Worm (Caenorhabditis elegans) whole organism, L4 larva: ENCODE results near the gene R07B7.6.

Experiments used
- F37D6.2 ChIP-seq: sonication (generic microtip); optimal IDR thresholded peaks from 2 replicates; lab custom pipeline; 2016; ENCODE audit warnings: mild to moderate bottlenecking, missing genetic modification characterization, missing compliant biosample characterization
- F44E2.7 ChIP-seq: fragments of 200-800 bp; sonication (Bioruptor generic); IDR thresholded peaks from 2 replicates; pipeline ENCODE4 v2.1.2; 2022; ENCODE audit warnings: missing genetic modification characterization, missing compliant biosample characterization
- R02D3.7 ChIP-seq: fragments of 150-350 bp; sonication (generic microtip); optimal IDR thresholded peaks from 3 replicates; lab custom pipeline; 2014; ENCODE audit warnings: missing biosample characterization, missing genetic modification characterization
- T26A8.4 ChIP-seq: fragments of 200-800 bp; sonication (Bioruptor generic); IDR thresholded peaks from 2 replicates; pipeline ENCODE4 v1.3.6; 2022; ENCODE audit warnings: missing genetic modification characterization, missing compliant biosample characterization
- ZK337.2 ChIP-seq: fragments of 200-800 bp; sonication (Bioruptor generic); IDR thresholded peaks from 2 replicates; pipeline ENCODE4 v1.3.6; 2022; ENCODE audit warnings: missing genetic modification reagents, missing genetic modification characterization, missing compliant biosample characterization
- ZK546.5 ChIP-seq, 2 experiments: sonication (generic microtip); optimal IDR thresholded peaks; 2 replicates each; lab custom pipeline; 2017; ENCODE audit warnings: missing biosample characterization in 2 of 2, missing genetic modification characterization in 2 of 2
- attf-4 ChIP-seq: sonication (generic microtip); optimal IDR thresholded peaks from 3 replicates; lab custom pipeline; 2017; ENCODE audit warnings: missing biosample characterization, missing genetic modification characterization
- ceh-28 ChIP-seq: fragments of 150-350 bp; optimal IDR thresholded peaks from 2 replicates; lab custom pipeline; 2014; ENCODE audit warnings: missing biosample characterization, missing genetic modification reagents, missing genetic modification characterization
- ceh-32 ChIP-seq: sonication (generic microtip); optimal IDR thresholded peaks from 2 replicates; lab custom pipeline; 2016; ENCODE audit warnings: mild to moderate bottlenecking, missing genetic modification characterization, missing compliant biosample characterization; ENCODE audit not compliant: poor library complexity
- ceh-82 ChIP-seq: sonication (generic microtip); optimal IDR thresholded peaks from 2 replicates; lab custom pipeline; 2017; ENCODE audit warnings: missing biosample characterization, missing genetic modification characterization
- daf-16 ChIP-seq, 3 experiments: sonication (generic microtip); optimal IDR thresholded peaks; 2 replicates each; lab custom pipeline; 2016 to 2017; ENCODE audit warnings: missing genetic modification characterization in 3 of 3, missing genetic modification reagents in 3 of 3, mild to moderate bottlenecking in 2 of 3, missing compliant biosample characterization in 2 of 3, missing biosample characterization in 1 of 3, moderate library complexity in 1 of 3
- dmd-6 ChIP-seq: fragments of 200-800 bp; sonication (Bioruptor generic); IDR thresholded peaks from 2 replicates; pipeline ENCODE4 v1.3.6; 2022; ENCODE audit warnings: missing genetic modification reagents, missing genetic modification characterization, missing compliant biosample characterization
- dmd-9 ChIP-seq: fragments of 200-800 bp; sonication (Bioruptor generic); IDR thresholded peaks from 2 replicates; pipeline ENCODE4 v1.3.6; 2022; ENCODE audit warnings: missing genetic modification reagents, missing genetic modification characterization, missing compliant biosample characterization
- duxl-1 ChIP-seq: sonication (generic microtip); optimal IDR thresholded peaks from 2 replicates; lab custom pipeline; 2016; ENCODE audit warnings: mild to moderate bottlenecking, missing genetic modification characterization, moderate library complexity, missing compliant biosample characterization; ENCODE audit not compliant: poor library complexity
- dve-1 ChIP-seq: sonication (generic microtip); optimal IDR thresholded peaks from 2 replicates; lab custom pipeline; 2017; ENCODE audit warnings: antibody characterized with exemption, mild to moderate bottlenecking, missing genetic modification characterization, missing compliant biosample characterization; ENCODE audit not compliant: insufficient read depth
- egl-27 ChIP-seq: sonication (generic microtip); optimal IDR thresholded peaks from 3 replicates; lab custom pipeline; 2017; ENCODE audit warnings: missing biosample characterization, missing genetic modification reagents, missing genetic modification characterization
- fkh-10 ChIP-seq: fragments of 150-350 bp; optimal IDR thresholded peaks from 2 replicates; lab custom pipeline; 2014; ENCODE audit warnings: missing biosample characterization, missing genetic modification reagents, missing genetic modification characterization
- hif-1 ChIP-seq, 2 experiments: sonication (generic microtip); optimal IDR thresholded peaks; 2 replicates each; lab custom pipeline; 2016 to 2017; ENCODE audit warnings: missing compliant biosample characterization in 2 of 2, missing genetic modification characterization in 2 of 2, missing genetic modification reagents in 2 of 2, missing genotype in 2 of 2, mild to moderate bottlenecking in 1 of 2
- hlh-11 ChIP-seq: fragments of 200-800 bp; sonication (Bioruptor generic); optimal IDR thresholded peaks from 2 replicates; lab custom pipeline; 2018; ENCODE audit warnings: mild to moderate bottlenecking, missing genetic modification characterization, missing compliant biosample characterization
- lin-1 ChIP-seq: fragments of 200-800 bp; sonication (Bioruptor generic); IDR thresholded peaks from 2 replicates; pipeline ENCODE4 v1.3.6; 2022; ENCODE audit warnings: missing genetic modification reagents, missing genetic modification characterization, missing compliant biosample characterization
- lin-29 ChIP-seq: fragments of 200-800 bp; sonication (Bioruptor generic); IDR thresholded peaks from 2 replicates; pipeline ENCODE4 v1.3.6; 2022; ENCODE audit warnings: missing genetic modification reagents, missing genetic modification characterization, missing compliant biosample characterization
- lin-38 ChIP-seq: fragments of 200-800 bp; sonication (Bioruptor generic); IDR thresholded peaks from 2 replicates; pipeline ENCODE4 v1.3.6; 2022; ENCODE audit warnings: missing genetic modification reagents, missing genetic modification characterization, missing compliant biosample characterization
- mep-1 ChIP-seq: fragments of 150-350 bp; sonication (generic microtip); optimal IDR thresholded peaks from 3 replicates; lab custom pipeline; 2014; ENCODE audit warnings: missing biosample characterization, missing genetic modification characterization
- mes-2 ChIP-seq: sonication (generic microtip); optimal IDR thresholded peaks from 2 replicates; lab custom pipeline; 2016; ENCODE audit warnings: missing genotype, mild to moderate bottlenecking, missing genetic modification characterization, missing compliant biosample characterization; ENCODE audit not compliant: poor library complexity, severe bottlenecking
- mxl-2 ChIP-seq: fragments of 200-800 bp; sonication (Bioruptor generic); conservative IDR thresholded peaks from 2 replicates; pipeline ENCODE4 v1.3.6; 2022; ENCODE audit warnings: missing genetic modification reagents, missing genetic modification characterization, missing compliant biosample characterization
- nhr-10 ChIP-seq: fragments of 150-350 bp; optimal IDR thresholded peaks from 2 replicates; lab custom pipeline; 2014; ENCODE audit warnings: missing biosample characterization, missing genetic modification characterization
- nhr-111 ChIP-seq: fragments of 200-800 bp; sonication (Bioruptor generic); optimal IDR thresholded peaks from 2 replicates; lab custom pipeline; 2018; ENCODE audit warnings: mild to moderate bottlenecking, missing genetic modification characterization, missing compliant biosample characterization
- nhr-6 ChIP-seq: fragments of 150-350 bp; optimal IDR thresholded peaks from 2 replicates; lab custom pipeline; 2014; ENCODE audit warnings: missing biosample characterization, missing genetic modification characterization
- nhr-76 ChIP-seq: fragments of 150-350 bp; optimal IDR thresholded peaks from 2 replicates; lab custom pipeline; 2014; ENCODE audit warnings: missing biosample characterization, missing genetic modification characterization
- saeg-2 ChIP-seq: fragments of 200-800 bp; sonication (Bioruptor generic); IDR thresholded peaks from 2 replicates; pipeline ENCODE4 v1.3.6; 2022; ENCODE audit warnings: missing genetic modification reagents, missing genetic modification characterization, missing compliant biosample characterization
- snpc-1.2 ChIP-seq: fragments of 200-800 bp; sonication (Bioruptor generic); IDR thresholded peaks from 2 replicates; pipeline ENCODE4 v1.3.6; 2022; ENCODE audit warnings: missing genetic modification reagents, missing genetic modification characterization, missing compliant biosample characterization
- tra-1 ChIP-seq: fragments of 200-800 bp; sonication (Bioruptor generic); IDR thresholded peaks from 2 replicates; pipeline ENCODE4 v1.3.6; 2022; ENCODE audit warnings: missing genetic modification reagents, missing genetic modification characterization, missing compliant biosample characterization
- zag-1 ChIP-seq: fragments of 150-350 bp; optimal IDR thresholded peaks from 2 replicates; lab custom pipeline; 2014; ENCODE audit warnings: missing biosample characterization, missing genetic modification characterization
- zfp-2 ChIP-seq: sonication (generic microtip); optimal IDR thresholded peaks from 2 replicates; lab custom pipeline; 2016; ENCODE audit warnings: mild to moderate bottlenecking, missing genetic modification characterization, missing compliant biosample characterization
- zfp-3 ChIP-seq: fragments of 200-800 bp; sonication (Bioruptor generic); conservative IDR thresholded peaks from 2 replicates; pipeline ENCODE4 v1.3.6; 2022; ENCODE audit warnings: missing genetic modification reagents, missing genetic modification characterization, missing compliant biosample characterization
- zip-2 ChIP-seq: fragments of 150-350 bp; optimal IDR thresholded peaks from 2 replicates; lab custom pipeline; 2014; ENCODE audit warnings: missing biosample characterization, missing genetic modification characterization

The R07B7.6 gene

DNA sequence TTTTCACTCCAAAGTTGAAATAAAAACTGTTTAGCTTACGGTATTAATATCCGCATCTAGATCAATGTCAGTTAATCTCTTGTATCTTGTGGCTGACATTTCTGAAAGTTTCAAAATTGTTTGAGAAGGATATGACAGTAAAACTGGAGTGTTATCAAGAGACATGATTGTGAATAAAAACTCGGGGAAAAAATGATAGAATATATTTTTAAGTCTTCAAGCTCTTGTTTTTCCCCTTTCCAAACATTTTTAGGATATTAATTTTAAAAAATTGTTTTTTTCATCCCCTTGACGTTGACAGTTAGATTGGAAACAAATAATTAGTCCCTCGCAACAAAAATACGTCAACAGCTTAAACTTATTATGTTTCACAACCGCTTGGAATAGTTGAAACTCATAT, at the start of gene R07B7.6:
TSS of gene R07B7.6 (minus strand) at position 101 of the 400 bp plus-strand sequence.
- TF ChIP-seq ZK546.5 (tag; optimal IDR thresholded peaks at IDR 0.05; lab: Kevin White, UChicago) (no peak), nhr-6 (tag; lab: Kevin White, UChicago) (no peak), fkh-10 (GFP tag; lab: Kevin White, UChicago) (no peak), hif-1 (tag; optimal IDR thresholded peaks at IDR 0.05; lab: Kevin White, UChicago) (no peak), mep-1 (no peak), zfp-3 (GFP tag; lab: Robert Waterston, UW) (no peak), attf-4 (tag; lab: Kevin White, UChicago) (no peak), zip-2 (tag; lab: Kevin White, UChicago) (no peak), dmd-9 (GFP tag; lab: Robert Waterston, UW) (no peak), daf-16 (GFP tag; optimal IDR thresholded peaks at IDR 0.05; lab: Kevin White, UChicago) (no peak), daf-16 (tag; optimal IDR thresholded peaks at IDR 0.05; lab: Kevin White, UChicago) (no peak)

DNA sequence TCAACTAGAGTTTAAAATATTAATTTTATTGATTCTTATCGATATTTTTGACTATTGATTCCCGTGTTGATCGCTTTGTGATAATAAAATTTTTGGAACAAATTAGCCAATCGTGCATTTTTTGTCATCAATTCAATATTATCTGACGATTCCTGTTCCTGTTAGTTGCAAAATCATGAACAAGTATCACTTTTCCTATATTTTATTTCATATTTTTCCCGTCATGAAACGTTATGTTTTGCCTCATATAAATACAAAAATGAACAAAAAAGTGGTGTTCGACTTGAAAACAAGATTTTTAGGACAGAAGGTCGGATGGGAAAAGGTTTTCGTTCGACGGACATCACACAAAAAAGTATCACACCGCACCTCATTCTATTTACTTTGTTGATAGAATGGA, 46.5 kb upstream of the R07B7.6 start, which contains the start of gene C13C4.6:
TSS of gene C13C4.6 (plus strand) at position 301 of the 400 bp plus-strand sequence.
- TF ChIP-seq ceh-32 (tag; lab: Kevin White, UChicago) (no peak), zag-1 (tag; lab: Kevin White, UChicago) (no peak), nhr-76 (tag; lab: Kevin White, UChicago) (no peak), nhr-111 (GFP tag; lab: Kevin White, UChicago) (no peak), dve-1 (tag; lab: Kevin White, UChicago) (no peak), duxl-1 (tag; lab: Kevin White, UChicago) (no peak), ceh-28 (no peak), T26A8.4 (no peak), snpc-1.2 (GFP tag; lab: Robert Waterston, UW) (no peak), hlh-11 (no peak), ZK337.2 (no peak), lin-38 (GFP tag; lab: Robert Waterston, UW) (no peak), ceh-82 (tag; lab: Kevin White, UChicago) (no peak), F37D6.2 (tag; lab: Kevin White, UChicago) (no peak), nhr-10 (tag; lab: Kevin White, UChicago) (no peak), egl-27 (tag; lab: Kevin White, UChicago) (no peak), zfp-2 (tag; lab: Kevin White, UChicago) (no peak), ZK546.5 (tag; optimal IDR thresholded peaks at IDR 0.05; lab: Kevin White, UChicago) (no peak)

DNA sequence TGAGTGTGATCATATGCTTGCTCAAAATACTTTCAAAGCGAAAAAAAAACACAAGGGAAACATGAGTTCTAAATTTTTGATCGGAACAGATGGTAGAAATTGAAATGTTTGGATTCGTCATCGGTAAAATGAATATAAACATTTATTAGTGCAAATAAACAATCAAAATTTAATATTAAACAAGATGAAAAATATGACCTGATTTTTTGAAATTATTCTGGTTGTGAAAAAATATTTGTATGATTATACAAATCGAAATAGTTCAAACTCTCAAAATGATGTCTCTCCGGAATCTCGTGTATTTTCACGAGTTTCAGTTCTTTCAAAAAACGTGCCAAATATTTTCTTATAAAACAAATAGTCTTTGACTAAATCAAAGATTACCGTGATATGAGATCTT, 45.6 kb upstream of the R07B7.6 start, which contains the start of gene C13C4.7:
TSS of gene C13C4.7 (minus strand) at position 101 of the 400 bp plus-strand sequence.
- no peak for TF ChIP-seq tra-1 (GFP tag; lab: Robert Waterston, UW)
- TF ChIP-seq attf-4 (tag; lab: Kevin White, UChicago), result no peak
- no peak for TF ChIP-seq mxl-2 (GFP tag; lab: Robert Waterston, UW)
- TF ChIP-seq zip-2 (tag; lab: Kevin White, UChicago), result no peak
- no peak for TF ChIP-seq ZK337.2
- TF ChIP-seq F37D6.2 (tag; lab: Kevin White, UChicago), result no peak
- TF ChIP-seq egl-27 (tag; lab: Kevin White, UChicago), result no peak
- no peak for TF ChIP-seq R02D3.7 (tag; lab: Kevin White, UChicago)
- no peak for TF ChIP-seq ceh-32 (tag; lab: Kevin White, UChicago)
- TF ChIP-seq mes-2 (tag; lab: Kevin White, UChicago), result no peak
- TF ChIP-seq dmd-6 (GFP tag; lab: Robert Waterston, UW), result no peak
- TF ChIP-seq lin-1, result no peak
- TF ChIP-seq lin-29, result no peak
- no peak for TF ChIP-seq F44E2.7 (GFP tag; lab: Robert Waterston, UW)
- no peak for TF ChIP-seq T26A8.4
- TF ChIP-seq saeg-2 (GFP tag; lab: Robert Waterston, UW), result no peak
- TF ChIP-seq, all 104 proteins: peak for 0
